Worm (Caenorhabditis elegans) whole organism, early embryonic: ENCODE results near the gene egl-18.

Experiments
- ama-1 ChIP-seq: fragments of 150-350 bp; optimal IDR thresholded peaks from 2 replicates; lab custom pipeline; 2014
- ceh-13 ChIP-seq: fragments of 200-800 bp; sonication (Bioruptor generic); optimal IDR thresholded peaks from 2 replicates; lab custom pipeline; 2018; ENCODE audit warnings: mild to moderate bottlenecking, missing genetic modification characterization, missing compliant biosample characterization
- ets-7 ChIP-seq: sonication (generic microtip); optimal IDR thresholded peaks from 2 replicates; lab custom pipeline; 2016; ENCODE audit warnings: missing genotype, missing genetic modification characterization, missing compliant biosample characterization
- hmbx-1 ChIP-seq: sonication (generic microtip); optimal IDR thresholded peaks from 2 replicates; lab custom pipeline; 2016; ENCODE audit warnings: mild to moderate bottlenecking, missing genetic modification characterization, missing compliant biosample characterization
- hmg-4 ChIP-seq: fragments of 200-800 bp; sonication (Bioruptor generic); optimal IDR thresholded peaks from 2 replicates; lab custom pipeline; 2018; ENCODE audit warnings: mild to moderate bottlenecking, missing genetic modification characterization, missing compliant biosample characterization
- scrt-1 ChIP-seq: fragments of 200-800 bp; sonication (Bioruptor generic); IDR thresholded peaks from 2 replicates; pipeline ENCODE4 v1.3.6; 2022; ENCODE audit warnings: missing genetic modification characterization, missing compliant biosample characterization
- tbx-11 ChIP-seq: fragments of 200-800 bp; sonication (Bioruptor generic); IDR thresholded peaks from 2 replicates; pipeline ENCODE4 v1.3.6; 2022; ENCODE audit warnings: missing genetic modification characterization, missing compliant biosample characterization
- tbx-37 ChIP-seq: fragments of 200-800 bp; sonication (Bioruptor generic); conservative IDR thresholded peaks from 2 replicates; pipeline ENCODE4 v1.3.6; 2022; ENCODE audit warnings: missing genetic modification reagents, missing genetic modification characterization, missing compliant biosample characterization

- TF ChIP-seq ets-7 (no peak), ama-1 (lab: Kevin White, UChicago) (no peak), tbx-11 (GFP tag; lab: Robert Waterston, UW) (no peak), tbx-37 (GFP tag; lab: Robert Waterston, UW) (no peak), hmg-4 (GFP tag; lab: Kevin White, UChicago) (no peak), ceh-13 (GFP tag; lab: Kevin White, UChicago) (no peak), hmbx-1 (tag; lab: Kevin White, UChicago) (no peak), scrt-1 (GFP tag; lab: Robert Waterston, UW) (no peak)
These were observed 43.1 kb downstream of the egl-18 start for ce11 chrIV:1945200-1945599.
